Fruit fly (Drosophila melanogaster): ENCODE results near the gene C3G.

The C3G gene

DNA sequence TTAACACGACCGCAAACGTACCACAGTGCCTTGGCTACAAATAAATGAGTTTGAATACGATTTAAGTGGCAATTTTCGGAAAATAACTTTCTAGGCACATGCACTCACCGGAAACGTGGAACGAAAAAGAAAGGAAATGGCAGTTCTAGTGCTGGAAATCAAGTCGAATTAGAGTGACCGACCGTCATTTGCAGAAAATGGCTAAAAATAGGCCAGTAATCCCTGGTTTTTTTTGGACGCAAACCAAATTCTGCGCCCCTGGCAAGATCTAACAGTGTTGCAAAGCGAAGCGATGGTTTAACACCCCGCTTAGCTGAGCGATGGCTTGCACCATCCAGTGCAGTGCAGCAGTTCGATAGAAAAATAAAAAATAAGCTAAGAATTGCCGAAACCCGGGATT, 59.3 kb downstream of the C3G start, which contains the start of gene RpL17 (continued):
- TF ChIP-seq CG2875 (GFP tag; optimal IDR thresholded peaks at IDR 0.05) (peak; percentile 88), CG33557 (GFP tag; optimal IDR thresholded peaks at IDR 0.05) (peak; percentile 76), eve (GFP tag; optimal IDR thresholded peaks at IDR 0.05) (no peak), CG13775 (GFP tag; optimal IDR thresholded peaks at IDR 0.05) (peak; percentile 88), Deaf1 (tag; optimal IDR thresholded peaks at IDR 0.05) (no peak), sqz (GFP tag; optimal IDR thresholded peaks at IDR 0.05) (peak; percentile 77), Hey (tag; optimal IDR thresholded peaks at IDR 0.05) (peak; percentile 86), fd96Cb (tag; optimal IDR thresholded peaks at IDR 0.05) (peak; percentile 30), gsb-n (tag; optimal IDR thresholded peaks at IDR 0.05) (peak; percentile 76), gro (GFP tag; optimal IDR thresholded peaks at IDR 0.05) (peak; percentile 87), Usf (GFP tag; optimal IDR thresholded peaks at IDR 0.05) (peak; percentile 80), prd (optimal IDR thresholded peaks at IDR 0.05) (no peak), prd (GFP tag; IDR thresholded peaks at IDR 0.05) (peak; percentile 65), gfzf (GFP tag; optimal IDR thresholded peaks at IDR 0.05) (peak; percentile 92), CTCF (GFP tag; optimal IDR thresholded peaks at IDR 0.05) (peak; percentile 61), MBD-R2 (GFP tag; IDR thresholded peaks at IDR 0.05) (peak; percentile 76), Lpt (GFP tag; optimal IDR thresholded peaks at IDR 0.05) (no peak), Atf3 (GFP tag; optimal IDR thresholded peaks at IDR 0.05) (peak; percentile 73), jing (GFP tag; optimal IDR thresholded peaks at IDR 0.05) (peak; percentile 49), CG7745 (tag; optimal IDR thresholded peaks at IDR 0.05) (peak; percentile 33), CG14441 (GFP tag; IDR thresholded peaks at IDR 0.05) (peak; percentile 96), sima (GFP tag; optimal IDR thresholded peaks at IDR 0.05) (peak; percentile 71), CG14014 (GFP tag; IDR thresholded peaks at IDR 0.05) (peak; percentile 81), sr (GFP tag; IDR thresholded peaks at IDR 0.05) (peak; percentile 87), Gsc (GFP tag; IDR thresholded peaks at IDR 0.05) (no peak), org-1 (GFP tag; optimal IDR thresholded peaks at IDR 0.05) (peak; percentile 87), nom (GFP tag; optimal IDR thresholded peaks at IDR 0.05) (peak; percentile 74), HLHmδ (GFP tag; optimal IDR thresholded peaks at IDR 0.05) (peak; percentile 26), Bgb (GFP tag; IDR thresholded peaks at IDR 0.05; ENCODE audit: partially characterized antibody) (peak; percentile 40; the same call in 1 of the 2 replicates), Aef1 (GFP tag; IDR thresholded peaks at IDR 0.05) (peak; percentile 83), Drgx (GFP tag; IDR thresholded peaks at IDR 0.05) (peak; percentile 64), fu2 (GFP tag; optimal IDR thresholded peaks at IDR 0.05) (peak; percentile 85), otp (GFP tag; IDR thresholded peaks at IDR 0.05) (peak; percentile 90), Ada2b (GFP tag; IDR thresholded peaks at IDR 0.05) (peak; percentile 52), Meics (GFP tag; optimal IDR thresholded peaks at IDR 0.05) (peak; percentile 91), tx (GFP tag; optimal IDR thresholded peaks at IDR 0.05) (peak; percentile 54), Dip3 (GFP tag; optimal IDR thresholded peaks at IDR 0.05) (peak; percentile 70), bbx (GFP tag; IDR thresholded peaks at IDR 0.05; ENCODE audit: partially characterized antibody) (0 out of 2 replicates have a peak, but pooled peaks have one; percentile 42), corto (GFP tag; optimal IDR thresholded peaks at IDR 0.05) (no peak), CG3281 (GFP tag; optimal IDR thresholded peaks at IDR 0.05) (peak; percentile 82), CG10979 (tag; optimal IDR thresholded peaks at IDR 0.05) (peak; percentile 61), CG3995 (GFP tag; optimal IDR thresholded peaks at IDR 0.05) (peak; percentile 47), sob (GFP tag; IDR thresholded peaks at IDR 0.05) (peak; percentile 93), CG6689 (GFP tag; IDR thresholded peaks at IDR 0.05) (peak; percentile 66), kni (GFP tag; optimal IDR thresholded peaks at IDR 0.05) (peak; percentile 65), grau (tag; optimal IDR thresholded peaks at IDR 0.05) (peak; percentile 72), CG15601 (tag; optimal IDR thresholded peaks at IDR 0.05) (peak; percentile 79), CG15514 (GFP tag; optimal IDR thresholded peaks at IDR 0.05) (peak; percentile 90), Dbx (GFP tag; IDR thresholded peaks at IDR 0.05) (peak; percentile 92), br (optimal IDR thresholded peaks at IDR 0.05) (no peak), CG32532 (GFP tag; IDR thresholded peaks at IDR 0.05) (peak; percentile 88), Camta (GFP tag; optimal IDR thresholded peaks at IDR 0.05) (peak; percentile 85)

All from whole organism, embryonic.